Fruit fly (Drosophila melanogaster) whole organism, embryonic: ENCODE data around the gene CG12990.
A peak's percentile ranks its signal among the peaks of the same experiment; 100 is the strongest.

Source experiments
- Asciz ChIP-seq: fragments of 200-800 bp; sonication (Bioruptor generic); optimal IDR thresholded peaks from 2 replicates; lab custom pipeline; 2017; ENCODE audit warnings: missing biosample characterization, mild to moderate bottlenecking, missing genetic modification characterization, missing genetic modification reagents
- Awh ChIP-seq: fragments of 200-800 bp; sonication (Bioruptor generic); IDR thresholded peaks from 2 replicates; pipeline ENCODE4, ENCODE4 v1.3.6; 2022; ENCODE audit warnings: missing biosample characterization, missing genetic modification characterization
- BEAF-32 ChIP-seq: fragments of 200-800 bp; sonication (Bioruptor generic); optimal IDR thresholded peaks from 3 replicates; lab custom pipeline; 2017; ENCODE audit warnings: missing biosample characterization, missing genetic modification characterization, mild to moderate bottlenecking, moderate library complexity, missing genetic modification reagents
- Bteb2 ChIP-seq: fragments of 200-800 bp; sonication (Bioruptor generic); optimal IDR thresholded peaks from 2 replicates; lab custom pipeline; 2016; ENCODE audit warnings: missing biosample characterization, missing genetic modification characterization
- CG1024 ChIP-seq: fragments of 200-800 bp; sonication (Bioruptor generic); IDR thresholded peaks from 2 replicates; pipeline ENCODE4 v1.3.6; 2022; ENCODE audit warnings: missing biosample characterization, missing genetic modification characterization
- CG10274 ChIP-seq: fragments of 200-800 bp; sonication (Bioruptor generic); optimal IDR thresholded peaks from 3 replicates; lab custom pipeline; 2017; ENCODE audit warnings: missing biosample characterization, mild to moderate bottlenecking, missing genetic modification characterization
- CG10462 ChIP-seq: fragments of 200-800 bp; sonication (Bioruptor generic); optimal IDR thresholded peaks from 2 replicates; lab custom pipeline; 2016; ENCODE audit warnings: missing biosample characterization, missing genetic modification characterization
- CG10654 ChIP-seq: fragments of 200-800 bp; sonication (Bioruptor generic); optimal IDR thresholded peaks from 2 replicates; lab custom pipeline; 2016; ENCODE audit warnings: missing biosample characterization, missing genetic modification characterization
- CG11560 ChIP-seq: fragments of 200-800 bp; sonication (Bioruptor generic); IDR thresholded peaks from 3 replicates; pipeline ENCODE4 v1.3.6; 2022; ENCODE audit warnings: missing biosample characterization, missing genetic modification characterization
- CG12769 ChIP-seq: fragments of 200-800 bp; sonication (Bioruptor generic); optimal IDR thresholded peaks from 2 replicates; lab custom pipeline; 2019; ENCODE audit warnings: missing biosample characterization, mild to moderate bottlenecking, missing genetic modification characterization, moderate library complexity
- CG13296 ChIP-seq: fragments of 200-800 bp; sonication (Bioruptor generic); optimal IDR thresholded peaks from 3 replicates; lab custom pipeline; 2018; ENCODE audit warnings: missing biosample characterization, mild to moderate bottlenecking, missing genetic modification characterization
- CG13775 ChIP-seq: fragments of 200-800 bp; sonication (Bioruptor generic); optimal IDR thresholded peaks from 3 replicates; lab custom pipeline; 2017; ENCODE audit warnings: missing biosample characterization, mild to moderate bottlenecking, missing genetic modification characterization
- CG15269 ChIP-seq: fragments of 200-800 bp; sonication (Bioruptor generic); optimal IDR thresholded peaks from 2 replicates; lab custom pipeline; 2018; ENCODE audit warnings: missing biosample characterization, mild to moderate bottlenecking, missing genetic modification characterization, moderate library complexity
- CG18599 ChIP-seq: fragments of 200-800 bp; sonication (Bioruptor generic); optimal IDR thresholded peaks from 3 replicates; lab custom pipeline; 2017; ENCODE audit warnings: missing biosample characterization, missing genetic modification characterization, mild to moderate bottlenecking, moderate library complexity, missing genetic modification reagents
- CG2712 ChIP-seq: fragments of 200-800 bp; optimal IDR thresholded peaks from 3 replicates; lab custom pipeline; 2019; ENCODE audit warnings: missing biosample characterization, mild to moderate bottlenecking, missing genetic modification characterization, moderate library complexity
- CG31441 ChIP-seq: fragments of 200-800 bp; sonication (Bioruptor generic); IDR thresholded peaks from 2 replicates; pipeline ENCODE4 v1.3.6; 2022; ENCODE audit warnings: missing biosample characterization, missing genetic modification characterization
- CG3726 ChIP-seq: fragments of 200-800 bp; sonication (Bioruptor generic); IDR thresholded peaks from 3 replicates; pipeline ENCODE4, ENCODE4 v1.3.6; 2022; ENCODE audit warnings: missing biosample characterization, missing genetic modification characterization
- CG3838 ChIP-seq: fragments of 200-800 bp; sonication (Bioruptor generic); optimal IDR thresholded peaks from 3 replicates; lab custom pipeline; 2016; ENCODE audit warnings: missing biosample characterization, missing genetic modification characterization
- CG4282 ChIP-seq: fragments of 200-800 bp; sonication (Bioruptor generic); optimal IDR thresholded peaks from 2 replicates; lab custom pipeline; 2016; ENCODE audit warnings: missing biosample characterization, missing genetic modification characterization
- CG6175 ChIP-seq: fragments of 200-800 bp; sonication (Bioruptor generic); IDR thresholded peaks from 3 replicates; pipeline ENCODE4 v1.3.6; 2022; ENCODE audit warnings: missing biosample characterization, missing genetic modification characterization
- CG6854 ChIP-seq: fragments of 200-800 bp; sonication (Bioruptor generic); optimal IDR thresholded peaks from 3 replicates; lab custom pipeline; 2017; ENCODE audit warnings: missing biosample characterization, mild to moderate bottlenecking, missing genetic modification characterization
- CG7987 ChIP-seq: fragments of 200-800 bp; sonication (Bioruptor generic); optimal IDR thresholded peaks from 2 replicates; lab custom pipeline; 2018; ENCODE audit warnings: missing biosample characterization, mild to moderate bottlenecking, missing genetic modification characterization, moderate library complexity
- Chrac-16 ChIP-seq: fragments of 200-800 bp; sonication (Bioruptor generic); optimal IDR thresholded peaks from 3 replicates; lab custom pipeline; 2016; ENCODE audit warnings: missing biosample characterization, missing genetic modification characterization
- E2f2 ChIP-seq: fragments of 200-800 bp; sonication (Bioruptor generic); IDR thresholded peaks from 2 replicates; pipeline ENCODE4 v1.3.6; 2022; ENCODE audit warnings: missing biosample characterization, missing genetic modification characterization
- Ets97D ChIP-seq: fragments of 200-800 bp; sonication (Bioruptor generic); optimal IDR thresholded peaks from 3 replicates; lab custom pipeline; 2016; ENCODE audit warnings: missing biosample characterization, missing genetic modification characterization
- Fer3 ChIP-seq: fragments of 200-800 bp; sonication (Bioruptor generic); optimal IDR thresholded peaks from 2 replicates; lab custom pipeline; 2018; ENCODE audit warnings: missing biosample characterization, mild to moderate bottlenecking, missing genetic modification characterization, moderate library complexity
- HLHmδ ChIP-seq: fragments of 200-800 bp; sonication (Bioruptor generic); optimal IDR thresholded peaks from 2 replicates; lab custom pipeline; 2018; ENCODE audit warnings: missing biosample characterization, mild to moderate bottlenecking, missing genetic modification characterization, moderate library complexity
- Hr39 ChIP-seq: fragments of >200 bp; optimal IDR thresholded peaks from 2 replicates; lab custom pipeline; 2017
- Kr ChIP-seq: fragments of 200-800 bp; sonication (Bioruptor generic); optimal IDR thresholded peaks from 2 replicates; lab custom pipeline; 2017; ENCODE audit warnings: missing biosample characterization, mild to moderate bottlenecking, missing genetic modification characterization
- Lhr ChIP-seq: fragments of 200-800 bp; sonication (Bioruptor generic); optimal IDR thresholded peaks from 3 replicates; lab custom pipeline; 2017; ENCODE audit warnings: mild to moderate bottlenecking, missing biosample characterization, missing genetic modification reagents, missing genetic modification characterization
- MBD-R2 ChIP-seq: fragments of 200-800 bp; sonication (Bioruptor generic); IDR thresholded peaks from 2 replicates; pipeline ENCODE4 v1.3.6; 2022; ENCODE audit warnings: missing biosample characterization, missing genetic modification characterization
- MTF-1 ChIP-seq: fragments of 200-800 bp; sonication (Bioruptor generic); optimal IDR thresholded peaks from 2 replicates; lab custom pipeline; 2018; ENCODE audit warnings: missing biosample characterization, mild to moderate bottlenecking, missing genetic modification characterization, borderline replicate concordance
- Meics ChIP-seq: fragments of 200-800 bp; sonication (Bioruptor generic); optimal IDR thresholded peaks from 2 replicates; lab custom pipeline; 2017; ENCODE audit warnings: missing biosample characterization, mild to moderate bottlenecking, missing genetic modification characterization
- Six4 ChIP-seq: fragments of 200-800 bp; sonication (Bioruptor generic); optimal IDR thresholded peaks from 2 replicates; lab custom pipeline; 2016; ENCODE audit warnings: missing biosample characterization, missing genetic modification characterization
- Sox100B ChIP-seq: fragments of 200-800 bp; sonication (Bioruptor generic); optimal IDR thresholded peaks from 3 replicates; lab custom pipeline; 2018; ENCODE audit warnings: missing biosample characterization, mild to moderate bottlenecking, missing genetic modification characterization
- Sry-δ ChIP-seq: fragments of 200-800 bp; sonication (Bioruptor generic); optimal IDR thresholded peaks from 2 replicates; lab custom pipeline; 2016; ENCODE audit warnings: missing biosample characterization, missing genetic modification characterization
- ap ChIP-seq: fragments of 200-800 bp; sonication (Bioruptor generic); IDR thresholded peaks from 2 replicates; pipeline ENCODE4 v1.3.6; 2022; ENCODE audit warnings: missing biosample characterization, missing genetic modification characterization
- chinmo ChIP-seq: fragments of 200-800 bp; sonication (Bioruptor generic); IDR thresholded peaks from 4 replicates; pipeline ENCODE4 v1.3.6; 2022; ENCODE audit warnings: missing biosample characterization, missing genetic modification characterization; ENCODE audit not compliant: partially characterized antibody
- chn ChIP-seq: fragments of 200-800 bp; sonication (Bioruptor generic); optimal IDR thresholded peaks from 2 replicates; lab custom pipeline; 2016; ENCODE audit warnings: missing biosample characterization, missing genetic modification characterization
- gro ChIP-seq: fragments of 200-800 bp; sonication (Bioruptor generic); optimal IDR thresholded peaks from 2 replicates; lab custom pipeline; 2016; ENCODE audit warnings: missing biosample characterization, missing genetic modification characterization
- nerfin-1 ChIP-seq: fragments of 200-800 bp; sonication (Bioruptor generic); optimal IDR thresholded peaks from 3 replicates; lab custom pipeline; 2019; ENCODE audit warnings: missing biosample characterization, mild to moderate bottlenecking, missing genetic modification characterization, moderate library complexity
- nmo ChIP-seq: fragments of 200-800 bp; sonication (Bioruptor generic); optimal IDR thresholded peaks from 2 replicates; lab custom pipeline; 2018; ENCODE audit warnings: missing biosample characterization, mild to moderate bottlenecking, missing genetic modification characterization, moderate library complexity
- pnt ChIP-seq: fragments of 200-800 bp; sonication (Bioruptor generic); optimal IDR thresholded peaks from 3 replicates; lab custom pipeline; 2016; ENCODE audit warnings: missing biosample characterization, missing genetic modification characterization
- seq ChIP-seq: fragments of 200-800 bp; sonication (Bioruptor generic); IDR thresholded peaks from 2 replicates; pipeline ENCODE4 v1.3.6; 2022; ENCODE audit warnings: missing biosample characterization, missing genetic modification characterization
- sna ChIP-seq: fragments of 200-800 bp; sonication (Bioruptor generic); IDR thresholded peaks from 2 replicates; pipeline ENCODE4 v1.3.6; 2022; ENCODE audit warnings: missing biosample characterization, missing genetic modification characterization; ENCODE audit not compliant: partially characterized antibody
- sug ChIP-seq: fragments of 200-800 bp; optimal IDR thresholded peaks from 2 replicates; lab custom pipeline; 2019; ENCODE audit warnings: missing biosample characterization, mild to moderate bottlenecking, missing genetic modification characterization, moderate library complexity
- toy ChIP-seq: fragments of 200-800 bp; sonication (Bioruptor generic); IDR thresholded peaks from 2 replicates; pipeline ENCODE4 v1.3.6; 2022; ENCODE audit warnings: missing biosample characterization, missing genetic modification characterization
- ttk ChIP-seq: fragments of 200-800 bp; sonication (Bioruptor generic); IDR thresholded peaks from 2 replicates; pipeline ENCODE4 v2.1.2; 2022; ENCODE audit warnings: missing biosample characterization, missing genetic modification characterization
- usp ChIP-seq: fragments of >200 bp; optimal IDR thresholded peaks from 2 replicates; lab custom pipeline; 2017; ENCODE audit warnings: missing biosample characterization, missing genetic modification characterization
- zfh2 ChIP-seq: fragments of 200-800 bp; sonication (Bioruptor generic); optimal IDR thresholded peaks from 2 replicates; lab custom pipeline; 2016; ENCODE audit warnings: missing biosample characterization, missing genetic modification characterization

CG12990 gene

DNA sequence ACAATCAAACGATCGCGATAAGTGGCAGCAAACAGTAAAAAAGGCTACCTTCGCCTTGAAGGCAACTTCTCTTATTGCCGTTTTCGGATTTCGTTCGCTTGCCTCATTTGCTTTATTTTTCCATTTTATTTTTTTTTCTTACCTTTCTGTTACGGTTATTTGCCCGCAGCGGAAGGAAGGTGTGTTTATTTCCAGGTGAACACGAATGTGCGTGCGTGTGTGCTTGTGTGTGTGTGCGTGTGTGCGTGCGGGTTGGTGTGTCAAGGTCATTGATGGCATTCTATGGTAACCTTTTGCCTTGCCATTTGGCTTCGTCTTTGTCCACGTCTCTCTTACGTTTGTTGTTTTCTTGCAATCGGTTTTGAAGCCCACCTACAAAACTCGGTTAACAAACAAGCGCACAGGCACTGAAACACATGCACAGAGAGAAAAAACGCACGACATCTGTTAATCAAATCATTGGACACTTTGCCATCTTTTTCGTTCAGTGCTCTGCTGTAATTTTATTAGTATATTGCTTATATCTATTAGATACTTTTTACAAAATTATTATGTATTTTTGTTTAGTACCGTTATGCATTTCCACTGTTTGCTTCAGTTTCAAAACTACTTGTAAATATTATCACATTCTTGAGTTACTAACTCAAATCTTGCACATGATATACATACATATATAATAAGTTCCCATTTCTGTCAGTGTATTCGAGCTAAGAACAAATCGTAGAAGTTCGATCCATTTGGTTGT is 41.5 kb upstream of the CG12990 start (continued):
- peak; percentile 75 for TF ChIP-seq nmo (GFP tag; lab: Kevin White, UChicago)
- no peak for TF ChIP-seq Lhr
- no peak for TF ChIP-seq HLHmδ (GFP tag; lab: Kevin White, UChicago)
- TF ChIP-seq CG6854: peak; percentile 0
- TF ChIP-seq usp (GFP tag; lab: Kevin White, UChicago): no peak
- peak; percentile 76 for TF ChIP-seq Meics (GFP tag; lab: Kevin White, UChicago)
- TF ChIP-seq CG10654 (GFP tag; lab: Kevin White, UChicago): peak; percentile 13
- TF ChIP-seq Sry-δ (GFP tag; lab: Kevin White, UChicago): no peak
- no peak; the same call in 2 of the 3 replicates for TF ChIP-seq CG6175 (GFP tag; lab: Robert Waterston, UW)
- peak; percentile 1 for TF ChIP-seq chn (GFP tag; lab: Kevin White, UChicago)
- TF ChIP-seq E2f2 (GFP tag; lab: Robert Waterston, UW): no peak
- TF ChIP-seq CG18599: peak; percentile 14
- peak; percentile 22 for TF ChIP-seq CG13296 (GFP tag; lab: Kevin White, UChicago)
- peak; percentile 87 for TF ChIP-seq CG31441
- TF ChIP-seq nerfin-1 (tag; lab: Kevin White, UChicago): peak; percentile 26
- TF ChIP-seq MBD-R2 (GFP tag; lab: Robert Waterston, UW): no peak
- peak; percentile 53 for TF ChIP-seq CG1024
- TF ChIP-seq CG7987 (GFP tag; lab: Kevin White, UChicago): no peak
- peak; percentile 11 for TF ChIP-seq CG12769
- no peak for TF ChIP-seq sna (GFP tag; lab: Robert Waterston, UW)
- no peak for TF ChIP-seq BEAF-32 (GFP tag; lab: Kevin White, UChicago)
- TF ChIP-seq CG3726 (GFP tag; lab: Robert Waterston, UW): peak; percentile 62; the same call in 1 of the 3 replicates
- TF ChIP-seq sug (tag; lab: Kevin White, UChicago): peak; percentile 4
- TF ChIP-seq MTF-1 (GFP tag; lab: Kevin White, UChicago): peak; percentile 37
- no peak for TF ChIP-seq Ets97D (GFP tag; lab: Kevin White, UChicago)
- TF ChIP-seq CG11560: no peak
- no peak for TF ChIP-seq pnt (GFP tag; lab: Kevin White, UChicago)
- TF ChIP-seq CG15269 (tag; lab: Kevin White, UChicago): peak; percentile 67
- TF ChIP-seq Awh (GFP tag; lab: Robert Waterston, UW): 0 out of 2 replicates have a peak, but pooled peaks have one; percentile 37
- peak; percentile 65 for TF ChIP-seq seq (GFP tag; lab: Robert Waterston, UW)
- no peak for TF ChIP-seq Kr (GFP tag; lab: Kevin White, UChicago)
- peak; percentile 63 for TF ChIP-seq CG13775
- peak; percentile 66 for TF ChIP-seq Six4 (GFP tag; lab: Kevin White, UChicago)
- no peak for TF ChIP-seq Bteb2 (GFP tag; lab: Kevin White, UChicago)
- TF ChIP-seq ttk (GFP tag; lab: Robert Waterston, UW): peak; percentile 42
- no peak for TF ChIP-seq toy (GFP tag; lab: Robert Waterston, UW)
- no peak for TF ChIP-seq CG4282
- peak; percentile 74 for TF ChIP-seq CG2712 (tag; lab: Kevin White, UChicago)
- TF ChIP-seq zfh2: no peak
- peak; percentile 57 for TF ChIP-seq Chrac-16
- peak; percentile 37 for TF ChIP-seq Fer3 (tag; lab: Kevin White, UChicago)
- TF ChIP-seq gro: no peak
- peak; percentile 17 for TF ChIP-seq CG10274 (GFP tag; lab: Kevin White, UChicago)
- peak; percentile 88 for TF ChIP-seq Hr39 (lab: Kevin White, UChicago)
- TF ChIP-seq Asciz (GFP tag; lab: Kevin White, UChicago): peak; percentile 54
- TF ChIP-seq chinmo: 0 out of 4 replicates have a peak, but pooled peaks have one; percentile 41
- TF ChIP-seq CG10462 (GFP tag; lab: Kevin White, UChicago): peak; percentile 38
- TF ChIP-seq CG3838 (GFP tag; lab: Kevin White, UChicago): no peak
- TF ChIP-seq ap (GFP tag; lab: Robert Waterston, UW): no peak
- TF ChIP-seq Sox100B (GFP tag; lab: Kevin White, UChicago): peak; percentile 72
